Fruit fly (Drosophila melanogaster): Measurements from ENCODE around the gene CG9265.

The CG9265 gene

DNA sequence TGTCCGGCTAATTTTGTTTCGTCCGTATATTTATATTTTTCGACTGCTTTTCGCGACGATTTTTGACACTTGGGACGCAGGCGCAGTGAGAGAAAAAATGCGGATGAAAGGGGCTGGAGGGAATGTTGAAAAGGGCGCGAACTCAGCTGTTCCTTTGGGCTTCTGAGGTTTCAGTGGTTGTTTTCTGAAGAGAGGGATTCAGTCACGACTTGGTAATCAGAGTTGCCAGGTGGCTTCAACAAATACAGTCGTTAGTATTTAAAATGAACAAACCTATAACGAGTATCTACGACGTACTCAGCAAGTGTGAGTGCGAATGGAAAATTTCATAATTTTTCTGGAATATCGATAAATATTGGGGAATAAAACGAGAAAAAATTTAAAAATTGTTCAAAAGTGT is at the start of gene CG9265:
Gene CG9265 (minus strand): TSS at position 68 of the 400 bp plus-strand sequence.
- TF ChIP-seq pan (optimal IDR thresholded peaks at IDR 0.05) (no peak), foxo (GFP tag; optimal IDR thresholded peaks at IDR 0.05) (no peak), Myc (optimal IDR thresholded peaks at IDR 0.05) (no peak), Hr83 (GFP tag; optimal IDR thresholded peaks at IDR 0.05; ENCODE audit: poor library complexity, severe bottlenecking) (peak; percentile 23), OdsH (GFP tag; optimal IDR thresholded peaks at IDR 0.05) (no peak), rgr (GFP tag; optimal IDR thresholded peaks at IDR 0.05) (peak; percentile 18), dl (GFP tag; optimal IDR thresholded peaks at IDR 0.05; ENCODE audit: insufficient read depth in 1 of 2, partially characterized antibody in 2 of 2) (no peak), brk (GFP tag; optimal IDR thresholded peaks at IDR 0.05) (no peak), woc (GFP tag; optimal IDR thresholded peaks at IDR 0.05) (peak; percentile 9), Sp1 (GFP tag; optimal IDR thresholded peaks at IDR 0.05) (no peak), CG32264 (GFP tag; optimal IDR thresholded peaks at IDR 0.05) (no peak), br (GFP tag; optimal IDR thresholded peaks at IDR 0.05) (no peak), Mio (GFP tag; optimal IDR thresholded peaks at IDR 0.05) (no peak), fru (GFP tag; optimal IDR thresholded peaks at IDR 0.05) (no peak), sage (GFP tag; optimal IDR thresholded peaks at IDR 0.05) (no peak), Dif (GFP tag; optimal IDR thresholded peaks at IDR 0.05; ENCODE audit: partially characterized antibody) (no peak), Hnf4 (GFP tag; optimal IDR thresholded peaks at IDR 0.05) (no peak), h (GFP tag; optimal IDR thresholded peaks at IDR 0.05) (no peak), usp (GFP tag; optimal IDR thresholded peaks at IDR 0.05) (no peak)

DNA sequence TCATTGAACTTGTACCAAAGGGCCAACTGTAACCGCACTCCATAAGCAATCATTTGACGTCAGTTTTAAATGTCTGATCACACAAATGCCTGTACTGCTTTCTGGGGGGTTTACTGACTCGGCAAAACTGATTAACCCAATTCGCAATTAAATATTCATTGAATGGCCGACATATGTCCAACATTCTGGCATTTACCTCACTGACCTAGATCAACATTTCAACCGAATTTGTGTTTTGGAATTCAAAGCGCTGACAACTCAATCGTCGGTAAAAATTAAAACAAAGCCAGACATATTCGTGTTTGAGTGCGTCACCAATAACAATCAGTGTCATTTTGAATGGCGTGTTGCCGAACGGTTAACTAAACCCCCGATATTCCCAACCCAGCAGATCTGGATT is 44.4 kb upstream of the CG9265 start:
- TF ChIP-seq HLH106 (tag; optimal IDR thresholded peaks at IDR 0.05) (no peak), h (GFP tag; optimal IDR thresholded peaks at IDR 0.05) (no peak), CG32264 (GFP tag; optimal IDR thresholded peaks at IDR 0.05) (no peak)

DNA sequence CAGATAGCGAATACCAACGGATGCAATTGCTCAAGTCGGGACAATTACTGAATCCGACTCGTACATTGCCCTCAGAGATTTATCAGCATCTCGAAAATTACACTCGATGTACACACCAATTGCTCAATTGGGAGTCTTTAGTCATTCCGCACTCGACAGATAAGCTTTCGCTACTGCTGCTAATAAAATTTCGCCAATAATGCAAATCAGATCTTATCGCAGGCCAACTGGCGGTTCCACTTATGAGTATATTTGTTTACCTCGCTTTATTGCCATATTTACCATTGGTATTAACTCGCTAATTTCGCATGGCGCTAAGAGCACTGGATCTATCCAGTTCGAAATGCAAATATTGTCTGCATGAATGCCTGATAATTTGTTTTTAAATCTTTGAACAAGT is 42.2 kb upstream of the CG9265 start:
- TF ChIP-seq Myc (optimal IDR thresholded peaks at IDR 0.05) = no peak
- peak; percentile 4 for TF ChIP-seq tai (GFP tag; optimal IDR thresholded peaks at IDR 0.05)
- no peak for TF ChIP-seq h (GFP tag; optimal IDR thresholded peaks at IDR 0.05)
- TF ChIP-seq Hnf4 (GFP tag; optimal IDR thresholded peaks at IDR 0.05) = peak; percentile 41
- peak; percentile 4 for TF ChIP-seq psq (GFP tag; optimal IDR thresholded peaks at IDR 0.05)
- peak; percentile 10 for TF ChIP-seq CG32264 (GFP tag; optimal IDR thresholded peaks at IDR 0.05)
- no peak for TF ChIP-seq Dif (GFP tag; optimal IDR thresholded peaks at IDR 0.05; ENCODE audit: partially characterized antibody)
- no peak for TF ChIP-seq CrebA (GFP tag; optimal IDR thresholded peaks at IDR 0.05; ENCODE audit: borderline replicate concordance)
- TF ChIP-seq Jra (GFP tag; optimal IDR thresholded peaks at IDR 0.05) = no peak
- no peak for TF ChIP-seq Hr78 (GFP tag; optimal IDR thresholded peaks at IDR 0.05)
- TF ChIP-seq br (GFP tag; optimal IDR thresholded peaks at IDR 0.05) = peak; percentile 51
- TF ChIP-seq Vsx2 (GFP tag; optimal IDR thresholded peaks at IDR 0.05; ENCODE audit: partially characterized antibody) = no peak
- no peak for TF ChIP-seq HLH106 (tag; optimal IDR thresholded peaks at IDR 0.05)
- no peak for TF ChIP-seq dmrt93B (GFP tag; optimal IDR thresholded peaks at IDR 0.05)
- TF ChIP-seq foxo (GFP tag; optimal IDR thresholded peaks at IDR 0.05) = no peak
- no peak for TF ChIP-seq Dfd (GFP tag; optimal IDR thresholded peaks at IDR 0.05)
- no peak for TF ChIP-seq lola (GFP tag; optimal IDR thresholded peaks at IDR 0.05)
- no peak for TF ChIP-seq sv (GFP tag; optimal IDR thresholded peaks at IDR 0.05)
- no peak for TF ChIP-seq Rel (GFP tag; optimal IDR thresholded peaks at IDR 0.05)
- peak; percentile 40 for TF ChIP-seq Rel (tag; optimal IDR thresholded peaks at IDR 0.05)
- TF ChIP-seq brk (GFP tag; optimal IDR thresholded peaks at IDR 0.05) = no peak
- no peak for TF ChIP-seq jim (GFP tag; optimal IDR thresholded peaks at IDR 0.05)
- no peak for TF ChIP-seq rgr (GFP tag; optimal IDR thresholded peaks at IDR 0.05)
- no peak for TF ChIP-seq ey (GFP tag; optimal IDR thresholded peaks at IDR 0.05)
- TF ChIP-seq pan (optimal IDR thresholded peaks at IDR 0.05) = no peak
- no peak for TF ChIP-seq dl (GFP tag; optimal IDR thresholded peaks at IDR 0.05; ENCODE audit: insufficient read depth in 1 of 2, partially characterized antibody in 2 of 2)
- peak; percentile 31 for TF ChIP-seq Hr83 (GFP tag; optimal IDR thresholded peaks at IDR 0.05; ENCODE audit: poor library complexity, severe bottlenecking)
- no peak for TF ChIP-seq OdsH (GFP tag; optimal IDR thresholded peaks at IDR 0.05)

DNA sequence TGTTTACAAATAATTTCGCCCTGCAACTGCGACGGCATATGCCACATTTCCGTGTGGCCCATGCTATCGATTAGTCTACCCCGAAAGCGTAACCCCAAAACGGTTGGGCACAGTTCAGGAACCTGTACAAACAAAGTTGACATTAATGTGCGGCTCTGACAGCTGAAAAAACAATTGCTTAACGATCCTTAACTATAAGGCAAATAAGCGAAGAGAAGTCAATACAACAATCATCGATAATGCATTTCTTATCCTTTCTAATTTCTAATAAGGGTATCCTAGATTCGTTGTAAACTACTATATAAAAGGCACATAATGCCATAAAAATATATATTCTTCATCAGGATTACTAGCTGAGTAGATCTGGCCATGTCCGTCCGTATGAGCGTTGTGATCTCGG is 40.5 kb upstream of the CG9265 start:
- TF ChIP-seq lola (GFP tag; optimal IDR thresholded peaks at IDR 0.05) (no peak), psq (GFP tag; optimal IDR thresholded peaks at IDR 0.05) (no peak), Hr83 (GFP tag; optimal IDR thresholded peaks at IDR 0.05; ENCODE audit: poor library complexity, severe bottlenecking) (no peak), jim (GFP tag; optimal IDR thresholded peaks at IDR 0.05) (no peak), Hr78 (GFP tag; optimal IDR thresholded peaks at IDR 0.05) (no peak), ey (GFP tag; optimal IDR thresholded peaks at IDR 0.05) (no peak), tai (GFP tag; optimal IDR thresholded peaks at IDR 0.05) (no peak), Abd-B (GFP tag; optimal IDR thresholded peaks at IDR 0.05) (no peak), br (GFP tag; optimal IDR thresholded peaks at IDR 0.05) (no peak), h (GFP tag; optimal IDR thresholded peaks at IDR 0.05) (no peak), Vsx2 (GFP tag; optimal IDR thresholded peaks at IDR 0.05; ENCODE audit: partially characterized antibody) (no peak)

Data from whole organism, wandering third instar larva.